Fruit fly (Drosophila melanogaster): ENCODE results near the gene CG9119.

- TF ChIP-seq CG8478 (optimal IDR thresholded peaks at IDR 0.05) (no peak), CTCF (optimal IDR thresholded peaks at IDR 0.05) (no peak)
These were observed 31.7 kb downstream of the CG9119 start for dm6 chr3L:1172858-1173257.
